Fruit fly (Drosophila melanogaster) whole organism, adult: ENCODE measurements around the gene Pgm1.

Experiments used
- CG11617 ChIP-seq: fragments of 200-800 bp; sonication (Bioruptor generic); optimal IDR thresholded peaks from 2 replicates; lab custom pipeline; 2017; ENCODE audit warnings: mild to moderate bottlenecking, missing biosample characterization, missing genetic modification reagents, missing genetic modification characterization
- CG12768 ChIP-seq: fragments of 200-800 bp; sonication (Bioruptor generic); optimal IDR thresholded peaks from 2 replicates; lab custom pipeline; 2017; ENCODE audit warnings: missing biosample characterization, missing genetic modification characterization, mild to moderate bottlenecking, moderate library complexity, missing genetic modification reagents
- CG14711 ChIP-seq: fragments of 200-800 bp; sonication (Bioruptor generic); optimal IDR thresholded peaks from 2 replicates; lab custom pipeline; 2018; ENCODE audit warnings: missing biosample characterization, mild to moderate bottlenecking, missing genetic modification characterization, moderate library complexity
- CG1620 ChIP-seq: fragments of 200-800 bp; sonication (Bioruptor generic); optimal IDR thresholded peaks from 2 replicates; lab custom pipeline; 2016; ENCODE audit warnings: missing biosample characterization, missing genetic modification characterization
- CG33017 ChIP-seq: fragments of 200-800 bp; sonication (Bioruptor generic); optimal IDR thresholded peaks from 2 replicates; lab custom pipeline; 2018; ENCODE audit warnings: missing biosample characterization, mild to moderate bottlenecking, missing genetic modification characterization, moderate library complexity
- CG5204 ChIP-seq: fragments of 200-800 bp; sonication (Bioruptor generic); optimal IDR thresholded peaks from 2 replicates; lab custom pipeline; 2016; ENCODE audit warnings: missing biosample characterization, missing genetic modification characterization
- CG7045 ChIP-seq: fragments of 200-800 bp; sonication (Bioruptor generic); optimal IDR thresholded peaks from 2 replicates; lab custom pipeline; 2017; ENCODE audit warnings: missing biosample characterization, mild to moderate bottlenecking, missing genetic modification characterization
- CG7101 ChIP-seq: fragments of 200-800 bp; sonication (Bioruptor generic); optimal IDR thresholded peaks from 2 replicates; lab custom pipeline; 2018; ENCODE audit warnings: missing biosample characterization, mild to moderate bottlenecking, missing genetic modification characterization, moderate library complexity
- Clk ChIP-seq: fragments of 200-800 bp; sonication (Bioruptor generic); optimal IDR thresholded peaks from 2 replicates; lab custom pipeline; 2017; ENCODE audit warnings: missing biosample characterization, missing genetic modification characterization
- Crg-1 ChIP-seq: fragments of 200-800 bp; sonication (Bioruptor generic); optimal IDR thresholded peaks from 2 replicates; lab custom pipeline; 2016; ENCODE audit warnings: missing biosample characterization, missing genetic modification characterization
- Hr96 ChIP-seq: fragments of 200-800 bp; sonication (Bioruptor generic); optimal IDR thresholded peaks from 2 replicates; lab custom pipeline; 2016; ENCODE audit warnings: missing biosample characterization, missing genetic modification characterization
- Mnt ChIP-seq: fragments of 200-800 bp; sonication (Bioruptor generic); optimal IDR thresholded peaks from 2 replicates; lab custom pipeline; 2016; ENCODE audit warnings: missing biosample characterization, mild to moderate bottlenecking, missing genetic modification characterization
- bab1 ChIP-seq: fragments of 200-800 bp; sonication (Bioruptor generic); optimal IDR thresholded peaks from 3 replicates; lab custom pipeline; 2019; ENCODE audit warnings: missing biosample characterization, mild to moderate bottlenecking, missing genetic modification characterization, moderate library complexity
- cic ChIP-seq: fragments of 200-800 bp; sonication (Bioruptor generic); optimal IDR thresholded peaks from 2 replicates; lab custom pipeline; 2017; ENCODE audit warnings: missing biosample characterization, mild to moderate bottlenecking, missing genetic modification characterization, moderate library complexity
- cnc ChIP-seq, 2 experiments: fragments of >200 bp; optimal IDR thresholded peaks; 2 replicates each; lab custom pipeline; 2017
- kay ChIP-seq: fragments of 200-800 bp; sonication (Bioruptor generic); peaks from one replicate; lab custom pipeline; 2016; ENCODE audit warnings: missing biosample characterization, missing genetic modification characterization, borderline replicate concordance
- ovo ChIP-seq: fragments of 200-800 bp; sonication (Bioruptor generic); optimal IDR thresholded peaks from 2 replicates; lab custom pipeline; 2016; ENCODE audit warnings: missing biosample characterization, missing genetic modification characterization
- pad ChIP-seq: fragments of 200-800 bp; sonication (Bioruptor generic); optimal IDR thresholded peaks from 3 replicates; lab custom pipeline; 2017; ENCODE audit warnings: missing biosample characterization, missing genetic modification characterization, mild to moderate bottlenecking, moderate library complexity, missing genetic modification reagents
- tj ChIP-seq: fragments of 200-800 bp; sonication (Bioruptor generic); optimal IDR thresholded peaks from 3 replicates; lab custom pipeline; 2017; ENCODE audit warnings: missing biosample characterization, mild to moderate bottlenecking, missing genetic modification characterization, moderate library complexity
- toe ChIP-seq: fragments of 200-800 bp; sonication (Bioruptor generic); optimal IDR thresholded peaks from 2 replicates; lab custom pipeline; 2016; ENCODE audit warnings: missing biosample characterization, missing genetic modification characterization

Pgm1 gene

DNA sequence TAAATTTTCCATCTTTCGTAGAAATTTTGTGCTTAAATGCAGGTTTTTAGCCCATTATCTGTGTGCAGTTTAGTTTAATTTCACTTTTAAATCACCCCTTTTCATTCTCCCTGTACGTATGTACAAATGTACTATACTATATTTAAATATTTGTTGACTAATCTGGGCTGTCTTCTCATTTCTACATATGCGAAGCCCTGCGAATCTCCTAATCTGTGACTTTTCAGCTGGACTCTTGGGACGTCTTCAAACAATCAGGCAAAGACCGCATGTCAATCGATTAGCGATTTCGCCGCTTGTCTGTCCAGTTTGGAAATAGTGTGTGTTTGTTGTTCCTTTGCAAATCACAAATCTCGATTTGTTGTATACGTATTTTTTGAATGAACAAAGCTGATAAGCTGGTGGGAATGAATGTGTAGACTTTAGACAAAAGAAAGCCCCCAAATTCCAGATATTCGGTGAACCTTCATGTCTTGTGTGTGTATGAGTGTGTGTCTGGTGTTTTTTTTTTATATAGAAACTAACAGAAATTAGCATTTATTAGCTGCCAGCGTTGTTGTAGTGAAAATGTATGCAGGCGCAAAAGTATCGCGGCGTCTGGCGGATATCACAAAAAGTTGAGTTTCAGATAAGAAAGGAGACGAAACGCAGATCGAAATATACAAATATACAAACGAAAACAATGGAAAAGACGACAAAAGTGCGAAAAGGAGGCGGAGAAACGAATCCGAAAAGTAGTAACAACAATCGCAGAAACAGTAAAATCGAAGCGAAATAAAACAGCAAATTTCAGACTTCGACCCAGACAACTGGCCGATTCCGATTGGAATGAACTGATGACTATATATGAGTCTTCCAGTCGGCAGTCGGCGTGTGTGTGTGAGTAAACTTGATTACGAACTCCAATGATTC is 31.1 kb upstream of the Pgm1 start:
- no peak for TF ChIP-seq Mnt (GFP tag; lab: Kevin White, UChicago)
- TF ChIP-seq cic (GFP tag; lab: Kevin White, UChicago) = peak; percentile 19
- peak; percentile 48 for TF ChIP-seq CG12768 (GFP tag; lab: Kevin White, UChicago)
- TF ChIP-seq kay (GFP tag; lab: Kevin White, UChicago) = peak; percentile 94
- TF ChIP-seq Hr96 (GFP tag; lab: Kevin White, UChicago) = no peak

DNA sequence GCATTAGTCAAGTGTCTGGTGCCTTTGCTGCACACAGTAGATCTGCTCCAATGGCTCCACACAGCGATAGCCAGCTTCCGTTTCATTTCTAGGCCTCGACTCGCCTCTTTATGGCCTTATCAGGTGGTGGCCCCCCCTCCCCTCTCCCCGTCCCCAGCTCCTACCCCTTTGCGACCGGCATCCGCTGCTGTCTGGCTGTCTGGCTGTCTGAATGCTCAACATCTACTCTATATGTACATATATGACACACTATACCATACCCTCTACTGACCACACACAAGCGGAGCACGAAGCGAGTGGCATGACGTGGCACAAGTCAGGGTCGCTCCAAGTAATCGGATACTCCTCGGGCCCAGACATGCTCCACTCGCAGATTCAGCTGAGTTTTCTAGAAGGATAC is 30.0 kb upstream of the Pgm1 start:
- TF ChIP-seq CG33017 (tag; lab: Kevin White, UChicago) = no peak
- TF ChIP-seq Clk (GFP tag; lab: Kevin White, UChicago) = no peak
- peak; percentile 50 for TF ChIP-seq cic (GFP tag; lab: Kevin White, UChicago)
- peak; percentile 0 to 62 for TF ChIP-seq cnc (optimal IDR thresholded peaks at IDR 0.05; lab: Kevin White, UChicago)

DNA sequence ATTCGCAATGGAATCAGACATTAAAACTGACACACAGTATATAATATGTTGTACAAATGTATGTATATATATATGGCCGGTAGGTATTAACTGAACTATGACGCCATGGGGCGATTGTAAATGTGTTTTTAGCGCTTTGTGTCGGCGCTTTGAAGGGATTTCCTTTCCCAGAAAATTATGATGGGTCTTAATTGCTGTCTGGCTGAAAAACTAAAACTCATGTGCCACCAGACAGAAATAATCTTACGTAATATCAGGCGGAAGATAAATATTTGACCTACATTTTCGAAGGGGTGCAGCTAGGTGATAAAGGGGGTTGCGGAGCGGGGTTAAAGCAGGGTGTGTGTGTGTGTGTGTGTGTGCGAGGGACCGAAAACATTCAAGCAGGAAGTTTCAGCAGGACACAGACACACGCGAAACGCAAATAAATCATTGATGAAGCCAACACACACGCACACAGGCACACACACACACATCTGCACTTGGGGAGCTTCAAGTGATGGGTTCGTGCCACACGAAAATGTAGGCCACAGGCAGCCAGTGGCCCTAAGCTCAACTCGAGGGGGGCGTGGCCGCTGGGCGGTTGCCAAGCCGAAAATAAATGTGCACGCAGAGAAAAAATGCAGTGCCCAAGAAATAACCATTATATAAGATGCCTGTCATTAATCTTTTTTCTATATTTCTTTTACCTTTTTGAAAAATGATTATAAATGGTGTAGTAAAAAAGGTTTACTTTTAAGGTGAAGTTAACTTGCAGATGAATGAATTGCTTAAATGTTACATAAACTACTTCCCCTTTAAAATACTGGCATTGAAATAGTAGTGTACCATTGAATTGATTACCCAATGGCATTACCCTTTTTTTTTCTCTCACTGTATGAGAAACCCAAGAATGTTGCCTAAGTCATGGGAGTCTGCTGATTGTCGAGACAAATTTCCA is 29.2 kb upstream of the Pgm1 start:
- TF ChIP-seq toe = no peak
- TF ChIP-seq CG33017 (tag; lab: Kevin White, UChicago) = no peak
- no peak for TF ChIP-seq Hr96 (GFP tag; lab: Kevin White, UChicago)
- no peak for TF ChIP-seq CG1620 (GFP tag; lab: Kevin White, UChicago)
- no peak for TF ChIP-seq CG7045 (GFP tag; lab: Kevin White, UChicago)
- TF ChIP-seq Crg-1 (GFP tag; lab: Kevin White, UChicago) = no peak
- no peak for TF ChIP-seq bab1 (GFP tag; lab: Kevin White, UChicago)
- no peak for TF ChIP-seq Mnt (GFP tag; lab: Kevin White, UChicago)
- TF ChIP-seq pad (GFP tag; lab: Kevin White, UChicago) = no peak
- no peak for TF ChIP-seq cic (GFP tag; lab: Kevin White, UChicago)

DNA sequence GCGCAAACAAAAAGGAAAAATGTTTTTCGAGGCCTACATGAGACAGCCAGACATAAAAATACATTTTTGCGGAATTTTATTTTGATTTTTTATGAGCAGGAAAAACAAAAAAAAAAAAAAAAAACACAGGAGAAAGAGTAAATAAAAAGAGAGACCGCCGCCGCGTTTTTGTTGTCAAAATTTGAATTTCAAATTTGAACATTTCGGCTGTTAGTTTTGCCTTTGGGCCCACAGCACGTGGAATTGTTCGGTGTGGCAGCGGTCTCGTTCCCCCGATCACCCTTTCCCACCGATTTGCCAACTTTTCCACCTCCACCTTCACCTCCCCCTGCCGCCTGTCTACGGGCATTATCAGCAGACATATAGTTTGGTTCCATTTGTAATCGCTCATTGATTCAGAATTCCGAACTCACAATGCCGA is 28.5 kb upstream of the Pgm1 start:
- TF ChIP-seq CG5204 (GFP tag; lab: Kevin White, UChicago) (no peak), CG7101 (tag; lab: Kevin White, UChicago) (no peak), CG12768 (GFP tag; lab: Kevin White, UChicago) (peak; percentile 12), bab1 (GFP tag; lab: Kevin White, UChicago) (no peak), toe (no peak), pad (GFP tag; lab: Kevin White, UChicago) (no peak), cnc (optimal IDR thresholded peaks at IDR 0.05; lab: Kevin White, UChicago) (no peak), Crg-1 (GFP tag; lab: Kevin White, UChicago) (no peak), CG14711 (tag; lab: Kevin White, UChicago) (no peak), Clk (GFP tag; lab: Kevin White, UChicago) (no peak), cic (GFP tag; lab: Kevin White, UChicago) (peak; percentile 66), Hr96 (GFP tag; lab: Kevin White, UChicago) (no peak), tj (GFP tag; lab: Kevin White, UChicago) (no peak), ovo (GFP tag; lab: Kevin White, UChicago) (no peak), Mnt (GFP tag; lab: Kevin White, UChicago) (peak; percentile 86), kay (GFP tag; lab: Kevin White, UChicago) (no peak), CG7045 (GFP tag; lab: Kevin White, UChicago) (no peak), CG1620 (GFP tag; lab: Kevin White, UChicago) (no peak), CG33017 (tag; lab: Kevin White, UChicago) (no peak)

DNA sequence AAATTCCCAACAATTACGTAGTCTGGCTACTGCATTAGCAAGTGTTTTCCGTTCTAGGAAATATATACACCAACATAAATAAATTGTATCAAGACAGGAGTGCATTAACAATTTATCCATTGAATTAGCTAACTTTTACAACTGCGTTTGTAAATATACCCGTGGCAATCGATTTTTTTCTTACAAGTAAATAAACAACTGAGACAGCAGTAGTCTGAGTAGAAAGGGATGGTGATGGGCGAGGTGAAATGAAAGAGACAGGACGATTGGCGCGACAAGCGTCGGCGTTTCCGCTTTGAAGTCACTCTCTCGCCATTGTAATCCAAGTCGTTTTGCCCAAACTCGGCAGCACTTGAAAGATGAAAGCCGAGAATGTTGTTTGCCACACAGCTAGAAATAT is 27.2 kb upstream of the Pgm1 start:
- TF ChIP-seq cnc (optimal IDR thresholded peaks at IDR 0.05; lab: Kevin White, UChicago) (no peak), Crg-1 (GFP tag; lab: Kevin White, UChicago) (no peak), CG11617 (GFP tag; lab: Kevin White, UChicago) (no peak), ovo (GFP tag; lab: Kevin White, UChicago) (no peak), CG5204 (GFP tag; lab: Kevin White, UChicago) (no peak), Mnt (GFP tag; lab: Kevin White, UChicago) (no peak)

DNA sequence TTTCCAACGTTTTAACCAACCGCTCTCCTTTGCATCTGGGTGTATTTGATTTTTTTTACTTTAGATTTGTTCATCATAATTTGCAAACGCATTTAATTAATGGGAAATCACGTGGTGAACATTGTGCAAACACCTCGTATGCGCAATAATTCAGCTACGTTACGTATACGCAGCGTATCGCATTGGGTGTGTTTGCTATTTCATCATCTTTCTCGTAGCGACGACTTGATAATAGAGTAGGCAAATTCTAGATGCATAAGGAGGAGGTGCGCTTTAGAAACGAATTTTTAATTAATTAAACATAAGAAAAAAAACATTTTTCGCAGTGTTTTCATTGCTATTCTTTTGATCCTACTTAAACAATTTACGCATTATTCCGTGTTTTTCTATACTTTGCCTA is 25.3 kb upstream of the Pgm1 start:
- TF ChIP-seq CG5204 (GFP tag; lab: Kevin White, UChicago) = no peak
- no peak for TF ChIP-seq CG7101 (tag; lab: Kevin White, UChicago)
- no peak for TF ChIP-seq bab1 (GFP tag; lab: Kevin White, UChicago)
- TF ChIP-seq CG14711 (tag; lab: Kevin White, UChicago) = no peak
- TF ChIP-seq CG11617 (GFP tag; lab: Kevin White, UChicago) = no peak
